Fruit fly (Drosophila melanogaster): ENCODE results near the gene Or71a.

Or71a gene

DNA sequence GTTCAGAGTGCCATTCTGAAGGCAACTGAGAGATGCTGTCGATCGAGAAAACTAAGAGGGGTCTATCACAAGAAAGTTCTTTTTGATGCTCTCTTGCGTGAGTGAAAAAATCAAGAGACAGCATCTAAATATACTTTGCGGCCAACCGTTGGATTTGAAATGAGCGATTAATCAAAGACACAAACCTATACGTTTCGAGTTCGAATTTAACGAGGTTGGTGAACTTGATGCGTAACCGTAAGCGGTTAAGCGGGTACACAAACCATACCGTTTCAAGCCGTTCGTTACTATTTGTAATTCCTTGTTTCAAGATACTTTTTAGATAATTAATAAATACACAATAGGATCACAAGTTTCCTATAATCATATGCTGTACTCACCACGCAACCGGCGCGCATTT, 6.1 kb downstream of the Or71a start (continued):
- TF ChIP-seq amos (GFP tag; IDR thresholded peaks at IDR 0.05; ENCODE audit: partially characterized antibody) (peak; percentile 19; the same call in 1 of the 2 replicates), Scr (GFP tag; IDR thresholded peaks at IDR 0.05; ENCODE audit: partially characterized antibody) (no peak), ranshi (GFP tag; IDR thresholded peaks at IDR 0.05) (no peak), Ets97D (GFP tag; optimal IDR thresholded peaks at IDR 0.05) (no peak), stwl (tag; optimal IDR thresholded peaks at IDR 0.05) (peak; percentile 46), Myb (GFP tag; optimal IDR thresholded peaks at IDR 0.05) (peak; percentile 97), pita (GFP tag; optimal IDR thresholded peaks at IDR 0.05) (peak; percentile 67), lmd (GFP tag; IDR thresholded peaks at IDR 0.05) (no peak), MBD-R2 (GFP tag; IDR thresholded peaks at IDR 0.05) (no peak), CG13287 (GFP tag; IDR thresholded peaks at IDR 0.05; ENCODE audit: partially characterized antibody) (peak; percentile 42), CG13775 (GFP tag; optimal IDR thresholded peaks at IDR 0.05) (no peak), CG1832 (GFP tag; optimal IDR thresholded peaks at IDR 0.05) (no peak), Dp (GFP tag; optimal IDR thresholded peaks at IDR 0.05) (peak; percentile 5), peb (GFP tag; IDR thresholded peaks at IDR 0.05) (no peak), CG2129 (GFP tag; IDR thresholded peaks at IDR 0.05; ENCODE audit: partially characterized antibody) (no peak), Gsc (GFP tag; IDR thresholded peaks at IDR 0.05) (no peak), Taf1 (GFP tag; IDR thresholded peaks at IDR 0.05) (no peak), zf30C (GFP tag; optimal IDR thresholded peaks at IDR 0.05) (no peak), usp (GFP tag; optimal IDR thresholded peaks at IDR 0.05) (no peak), CG17612 (GFP tag; IDR thresholded peaks at IDR 0.05) (no peak), gcm (GFP tag; optimal IDR thresholded peaks at IDR 0.05) (peak; percentile 11), CG8089 (GFP tag; optimal IDR thresholded peaks at IDR 0.05) (no peak), CG16813 (GFP tag; IDR thresholded peaks at IDR 0.05; ENCODE audit: partially characterized antibody) (no peak), CG12071 (GFP tag; optimal IDR thresholded peaks at IDR 0.05) (no peak), CG15073 (GFP tag; optimal IDR thresholded peaks at IDR 0.05) (no peak), CTCF (GFP tag; optimal IDR thresholded peaks at IDR 0.05) (peak; percentile 77), dm (GFP tag; optimal IDR thresholded peaks at IDR 0.05) (no peak), cg (GFP tag; optimal IDR thresholded peaks at IDR 0.05) (no peak), tup (GFP tag; optimal IDR thresholded peaks at IDR 0.05) (no peak), CG10267 (tag; optimal IDR thresholded peaks at IDR 0.05) (no peak), HmgD (GFP tag; optimal IDR thresholded peaks at IDR 0.05) (peak; percentile 0), az2 (GFP tag; optimal IDR thresholded peaks at IDR 0.05) (no peak), h (optimal IDR thresholded peaks at IDR 0.05) (no peak), ato (GFP tag; IDR thresholded peaks at IDR 0.05; ENCODE audit: partially characterized antibody) (0 out of 2 replicates have a peak, but pooled peaks have one; percentile 46), CG31365 (tag; optimal IDR thresholded peaks at IDR 0.05) (peak; percentile 3), CG12942 (GFP tag; optimal IDR thresholded peaks at IDR 0.05) (no peak), BEAF-32 (GFP tag; optimal IDR thresholded peaks at IDR 0.05) (peak; percentile 17), gsb-n (tag; optimal IDR thresholded peaks at IDR 0.05) (no peak), repo (GFP tag; optimal IDR thresholded peaks at IDR 0.05) (no peak), Gug (GFP tag; IDR thresholded peaks at IDR 0.05) (no peak), Chrac-16 (GFP tag; optimal IDR thresholded peaks at IDR 0.05) (no peak), CG10654 (GFP tag; optimal IDR thresholded peaks at IDR 0.05) (no peak), tio (GFP tag; optimal IDR thresholded peaks at IDR 0.05) (no peak), CG9437 (GFP tag; optimal IDR thresholded peaks at IDR 0.05) (no peak), sqz (GFP tag; optimal IDR thresholded peaks at IDR 0.05) (no peak)
